Worm (Caenorhabditis elegans) whole organism, young adult: Measurements from ENCODE around the gene E02H4.5.

ENCODE experiments used
- B0035.1 ChIP-seq: sonication (generic microtip); optimal IDR thresholded peaks from 2 replicates; lab custom pipeline; 2016; ENCODE audit warnings: missing genetic modification characterization, mild to moderate bottlenecking, missing compliant biosample characterization, missing genotype, missing genetic modification reagents
- C06A6.2 ChIP-seq: fragments of 200-800 bp; sonication (Bioruptor generic); conservative IDR thresholded peaks from 2 replicates; pipeline ENCODE4 v1.3.6; 2022; ENCODE audit warnings: missing genetic modification characterization, missing compliant biosample characterization
- F10E7.11 ChIP-seq: sonication (generic microtip); optimal IDR thresholded peaks from 2 replicates; lab custom pipeline; 2017; ENCODE audit warnings: mild to moderate bottlenecking, missing genetic modification characterization, moderate library complexity, missing compliant biosample characterization
- F22D6.2 ChIP-seq: sonication (generic microtip); optimal IDR thresholded peaks from 2 replicates; lab custom pipeline; 2016; ENCODE audit warnings: mild to moderate bottlenecking, missing genetic modification characterization, missing compliant biosample characterization
- F23B12.7 ChIP-seq: sonication (generic microtip); optimal IDR thresholded peaks from 2 replicates; lab custom pipeline; 2017; ENCODE audit warnings: missing genetic modification characterization, mild to moderate bottlenecking, missing compliant biosample characterization, antibody characterized with exemption, moderate library complexity; ENCODE audit not compliant: insufficient read depth
- F33H1.4 ChIP-seq: fragments of 200-800 bp; sonication (Bioruptor generic); IDR thresholded peaks from 2 replicates; pipeline ENCODE4 v1.3.6; 2022; ENCODE audit warnings: missing genetic modification reagents, missing genetic modification characterization, missing compliant biosample characterization
- Y95B8A.8 ChIP-seq: fragments of 200-800 bp; sonication (Bioruptor generic); IDR thresholded peaks from 2 replicates; pipeline ENCODE4 v1.3.6; 2022; ENCODE audit warnings: missing genetic modification reagents, missing genetic modification characterization, missing compliant biosample characterization
- ZK185.1 ChIP-seq: sonication (generic microtip); optimal IDR thresholded peaks from 2 replicates; lab custom pipeline; 2016; ENCODE audit warnings: mild to moderate bottlenecking, missing genetic modification characterization, missing compliant biosample characterization; ENCODE audit not compliant: poor library complexity, severe bottlenecking
- ama-1 ChIP-seq, 3 experiments: fragments of 150-350 bp in 1 of 3; sonication (generic microtip) in 2 of 3; optimal IDR thresholded peaks; 2 replicates each; lab custom pipeline; 2014 to 2018; ENCODE audit warnings: missing biosample characterization in 2 of 3, missing genetic modification characterization in 2 of 3, missing genetic modification reagents in 2 of 3
- aptf-2 ChIP-seq: fragments of 200-800 bp; sonication (Bioruptor generic); conservative IDR thresholded peaks from 2 replicates; pipeline ENCODE4 v1.3.6; 2022; ENCODE audit warnings: missing genetic modification reagents, missing genetic modification characterization, missing compliant biosample characterization
- attf-3 ChIP-seq: fragments of 200-800 bp; sonication (Bioruptor generic); conservative IDR thresholded peaks from 2 replicates; pipeline ENCODE4 v1.3.6; 2022; ENCODE audit warnings: missing genetic modification reagents, missing genetic modification characterization, missing compliant biosample characterization
- attf-5 ChIP-seq: fragments of 200-800 bp; sonication (Bioruptor generic); optimal IDR thresholded peaks from 2 replicates; lab custom pipeline; 2018; ENCODE audit warnings: mild to moderate bottlenecking, missing genetic modification characterization, missing compliant biosample characterization
- cebp-1 ChIP-seq, 2 experiments: fragments of 200-800 bp in 1 of 2; sonication (Bioruptor generic) in 1 of 2; sonication (generic microtip) in 1 of 2; IDR thresholded peaks in 1 of 2; optimal IDR thresholded peaks in 1 of 2; 2 replicates each; pipeline versions ENCODE4 v1.3.6 to Lab custom; 2017 to 2022; ENCODE audit warnings: missing compliant biosample characterization in 2 of 2, missing genetic modification characterization in 2 of 2, mild to moderate bottlenecking in 1 of 2, missing genetic modification reagents in 1 of 2, moderate library complexity in 1 of 2
- ceh-27 ChIP-seq: fragments of 200-800 bp; sonication (Bioruptor generic); optimal IDR thresholded peaks from 2 replicates; lab custom pipeline; 2018; ENCODE audit warnings: mild to moderate bottlenecking, missing genetic modification characterization, moderate library complexity, missing compliant biosample characterization
- ceh-58 ChIP-seq: fragments of 200-800 bp; sonication (Bioruptor generic); IDR thresholded peaks from 2 replicates; pipeline ENCODE4 v1.3.6; 2022; ENCODE audit warnings: missing genetic modification characterization, missing compliant biosample characterization
- efl-1 ChIP-seq: fragments of 150-350 bp; optimal IDR thresholded peaks from 2 replicates; lab custom pipeline; 2014; ENCODE audit warnings: missing biosample characterization, missing genetic modification reagents, missing genetic modification characterization
- egrh-3 ChIP-seq: fragments of 200-800 bp; sonication (Bioruptor generic); IDR thresholded peaks from 2 replicates; pipeline ENCODE4 v1.3.6; 2022; ENCODE audit warnings: missing genetic modification reagents, missing genetic modification characterization, missing compliant biosample characterization
- ets-4 ChIP-seq: fragments of 200-800 bp; sonication (Bioruptor generic); optimal IDR thresholded peaks from 2 replicates; lab custom pipeline; 2018; ENCODE audit warnings: mild to moderate bottlenecking, missing genetic modification characterization, missing compliant biosample characterization
- hlh-12 ChIP-seq: sonication (generic microtip); optimal IDR thresholded peaks from 2 replicates; lab custom pipeline; 2016; ENCODE audit warnings: missing genetic modification characterization, missing compliant biosample characterization
- hmg-1.2 ChIP-seq: fragments of 200-800 bp; sonication (Bioruptor generic); IDR thresholded peaks from 2 replicates; pipeline ENCODE4 v1.3.6; 2022; ENCODE audit warnings: missing genetic modification reagents, missing genetic modification characterization, missing compliant biosample characterization
- hmg-20 ChIP-seq: fragments of 200-800 bp; sonication (Bioruptor generic); IDR thresholded peaks from 2 replicates; pipeline ENCODE4 v1.3.6; 2022; ENCODE audit warnings: missing genetic modification reagents, missing genetic modification characterization, missing compliant biosample characterization
- let-607 ChIP-seq, 2 experiments: fragments of 200-800 bp in 1 of 2; sonication (Bioruptor generic) in 1 of 2; sonication (generic microtip) in 1 of 2; optimal IDR thresholded peaks; 2 replicates each; lab custom pipeline; 2016 to 2018; ENCODE audit warnings: mild to moderate bottlenecking in 2 of 2, missing compliant biosample characterization in 2 of 2, missing genetic modification characterization in 2 of 2, moderate library complexity in 2 of 2, missing genotype in 1 of 2
- lin-26 ChIP-seq: fragments of 200-800 bp; sonication (Bioruptor generic); IDR thresholded peaks from 2 replicates; pipeline ENCODE4 v1.3.6; 2022; ENCODE audit warnings: missing genetic modification reagents, missing genetic modification characterization, missing compliant biosample characterization
- lir-1 ChIP-seq: fragments of 200-800 bp; sonication (Bioruptor generic); conservative IDR thresholded peaks from 2 replicates; pipeline ENCODE4 v1.3.6; 2022; ENCODE audit warnings: missing genetic modification reagents, missing genetic modification characterization, missing compliant biosample characterization
- lsl-1 ChIP-seq: fragments of 200-800 bp; sonication (Bioruptor generic); optimal IDR thresholded peaks from 2 replicates; lab custom pipeline; 2018; ENCODE audit warnings: mild to moderate bottlenecking, missing genetic modification characterization, moderate library complexity, missing compliant biosample characterization
- mcd-1 ChIP-seq: fragments of 200-800 bp; sonication (Bioruptor generic); IDR thresholded peaks from 2 replicates; pipeline ENCODE4 v1.3.6; 2022; ENCODE audit warnings: missing genetic modification reagents, missing genetic modification characterization, missing compliant biosample characterization
- nhr-27 ChIP-seq: fragments of 200-800 bp; sonication (Bioruptor generic); optimal IDR thresholded peaks from 2 replicates; lab custom pipeline; 2018; ENCODE audit warnings: mild to moderate bottlenecking, missing genetic modification characterization, moderate library complexity, missing compliant biosample characterization
- nhr-80 ChIP-seq: sonication (generic microtip); optimal IDR thresholded peaks from 2 replicates; lab custom pipeline; 2016; ENCODE audit warnings: missing genetic modification characterization, missing compliant biosample characterization
- rcor-1 ChIP-seq: fragments of 200-800 bp; sonication (Bioruptor generic); IDR thresholded peaks from 2 replicates; pipeline ENCODE4 v1.3.6; 2022; ENCODE audit warnings: missing genetic modification reagents, missing genetic modification characterization, missing compliant biosample characterization
- snpc-4 ChIP-seq, 5 experiments: fragments of 150-350 bp in 1 of 5; sonication (generic microtip) in 4 of 5; optimal IDR thresholded peaks; 2 replicates each; lab custom pipeline; 2014 to 2018; ENCODE audit warnings: missing genetic modification characterization in 5 of 5, missing biosample characterization in 3 of 5, antibody characterized with exemption in 2 of 5, mild to moderate bottlenecking in 2 of 5, missing compliant biosample characterization in 2 of 5, missing genotype in 2 of 5, moderate library complexity in 2 of 5, missing genetic modification reagents in 1 of 5
- tbx-9 ChIP-seq: sonication (generic microtip); optimal IDR thresholded peaks from 2 replicates; lab custom pipeline; 2016; ENCODE audit warnings: borderline replicate concordance, missing genetic modification characterization, inconsistent platforms, missing compliant biosample characterization
- unc-130 ChIP-seq: sonication (generic microtip); optimal IDR thresholded peaks from 2 replicates; lab custom pipeline; 2016; ENCODE audit warnings: missing genetic modification reagents, missing genetic modification characterization, missing compliant biosample characterization
- unc-62 ChIP-seq: fragments of 150-350 bp; optimal IDR thresholded peaks from 2 replicates; lab custom pipeline; 2014; ENCODE audit warnings: missing biosample characterization, missing genetic modification reagents, missing genetic modification characterization
- xnd-1 ChIP-seq: sonication (generic microtip); optimal IDR thresholded peaks from 2 replicates; lab custom pipeline; 2016; ENCODE audit warnings: missing genotype, missing genetic modification reagents, missing genetic modification characterization, missing compliant biosample characterization
- ztf-18 ChIP-seq: sonication (generic microtip); optimal IDR thresholded peaks from 2 replicates; lab custom pipeline; 2016; ENCODE audit warnings: missing genotype, mild to moderate bottlenecking, missing genetic modification characterization, missing compliant biosample characterization
- ztf-22 ChIP-seq: fragments of 200-800 bp; sonication (Bioruptor generic); optimal IDR thresholded peaks from 2 replicates; lab custom pipeline; 2018; ENCODE audit warnings: mild to moderate bottlenecking, missing genetic modification characterization, moderate library complexity, missing compliant biosample characterization
- ztf-26 ChIP-seq: sonication (generic microtip); optimal IDR thresholded peaks from 2 replicates; lab custom pipeline; 2017; ENCODE audit warnings: missing genetic modification characterization, missing compliant biosample characterization
- ztf-6 ChIP-seq: fragments of 200-800 bp; sonication (Bioruptor generic); IDR thresholded peaks from 2 replicates; pipeline ENCODE4 v1.3.6; 2022; ENCODE audit warnings: missing genetic modification reagents, missing genetic modification characterization, missing compliant biosample characterization

The E02H4.5 gene

DNA sequence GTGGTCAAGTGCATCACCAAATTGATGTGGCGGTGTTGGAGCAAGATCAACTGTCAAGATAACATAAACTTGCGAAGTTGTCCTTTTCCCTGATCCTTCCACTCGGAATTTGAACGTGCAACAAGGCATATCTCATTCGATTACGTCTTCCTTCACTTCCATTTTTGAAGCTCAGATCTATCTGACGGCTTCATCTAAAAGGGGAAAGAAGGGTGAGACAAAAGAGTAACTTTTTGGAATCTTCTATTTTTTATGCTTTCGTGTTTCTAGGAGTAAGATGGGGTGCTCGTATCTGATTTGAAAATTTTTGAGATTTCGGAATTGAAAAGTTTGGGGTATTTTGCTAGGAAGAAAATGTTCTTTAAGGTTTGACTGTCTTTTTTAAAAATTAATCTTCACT, 12.2 kb upstream of the E02H4.5 start:
- TF ChIP-seq attf-5 (no peak), ZK185.1 (tag; lab: Kevin White, UChicago) (no peak), F33H1.4 (no peak), F10E7.11 (tag; lab: Kevin White, UChicago) (no peak), lsl-1 (no peak), unc-62 (GFP tag; lab: Kevin White, UChicago) (no peak), ztf-18 (tag; lab: Kevin White, UChicago) (no peak)
- TF ChIP-seq, all 124 proteins: peak for 0

DNA sequence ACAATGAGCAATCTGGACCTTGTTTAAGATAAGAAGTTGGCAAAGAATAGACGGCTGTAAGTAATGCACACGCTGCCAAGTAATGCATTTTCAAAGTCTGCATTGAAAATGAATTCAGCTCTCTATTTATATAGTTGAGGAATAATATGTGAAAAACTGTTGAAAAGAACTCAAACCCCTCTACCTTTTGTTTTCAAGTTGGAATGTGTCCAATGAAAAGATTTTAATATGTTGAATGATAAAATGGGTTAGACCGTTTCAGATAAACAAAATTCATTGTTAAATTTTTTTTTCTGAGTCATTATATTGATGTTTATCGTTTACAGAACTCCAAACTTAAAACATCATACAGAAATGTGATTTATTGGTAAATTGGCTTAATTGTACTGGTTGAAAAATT, 8.5 kb upstream of the E02H4.5 start, which contains the start of gene E02H4.8:
E02H4.8 (minus strand) TSS at position 101 of the 400 bp plus-strand sequence.
- no peak for TF ChIP-seq nhr-27 (tag; lab: Kevin White, UChicago)
- TF ChIP-seq ztf-6 (GFP tag; lab: Robert Waterston, UW) = no peak
- TF ChIP-seq cebp-1 (GFP tag; IDR thresholded peaks at IDR 0.05; lab: Robert Waterston, UW) = no peak
- no peak for TF ChIP-seq cebp-1 (tag; optimal IDR thresholded peaks at IDR 0.05; lab: Kevin White, UChicago)

DNA sequence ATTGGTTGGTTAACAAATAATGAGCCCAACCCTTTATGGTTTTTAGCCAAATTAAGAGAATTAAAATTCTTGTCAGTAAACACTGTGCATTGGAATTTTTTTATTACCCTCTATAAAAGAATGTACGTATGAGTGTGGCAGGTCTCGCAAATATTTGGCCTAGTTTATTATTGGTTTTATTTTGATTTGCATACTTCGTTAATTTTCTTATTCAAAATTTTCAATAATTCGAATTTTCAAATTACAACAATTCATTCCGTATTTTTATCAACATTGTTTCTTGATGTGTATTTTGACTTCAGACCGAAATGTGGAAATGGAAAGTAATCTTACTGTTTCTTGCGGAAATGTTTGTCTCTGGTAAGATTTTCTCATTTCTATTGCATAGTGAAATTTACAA, 2.7 kb upstream of the E02H4.5 start, which contains the start of gene E02H4.4:
E02H4.4 (plus strand) TSS at position 301 of the 400 bp plus-strand sequence.
- TF ChIP-seq egrh-3 (GFP tag; lab: Robert Waterston, UW) (no peak), F22D6.2 (tag; lab: Kevin White, UChicago) (no peak), ztf-22 (GFP tag; lab: Kevin White, UChicago) (no peak), tbx-9 (tag; lab: Kevin White, UChicago) (no peak), unc-130 (GFP tag; lab: Kevin White, UChicago) (no peak), nhr-80 (tag; lab: Kevin White, UChicago) (no peak), ceh-58 (GFP tag; lab: Robert Waterston, UW) (no peak), let-607 (tag; optimal IDR thresholded peaks at IDR 0.05; lab: Kevin White, UChicago) (no peak), aptf-2 (GFP tag; lab: Robert Waterston, UW) (no peak), rcor-1 (no peak)

ce11 chrX:14255973-14256372, 1.0 kb upstream of the E02H4.5 start, which contains the start of gene E02H4.7:
E02H4.7 (plus strand) TSS chrX:14256273.
- TF ChIP-seq lin-26 (no peak), hmg-20 (GFP tag; lab: Robert Waterston, UW) (no peak)

- TF ChIP-seq F23B12.7 (no peak), hmg-1.2 (GFP tag; lab: Robert Waterston, UW) (no peak), xnd-1 (tag; lab: Kevin White, UChicago) (no peak), snpc-4 (GFP tag; optimal IDR thresholded peaks at IDR 0.05; lab: Kevin White, UChicago) (no peak), snpc-4 (tag; optimal IDR thresholded peaks at IDR 0.05; lab: Kevin White, UChicago) (no peak), mcd-1 (GFP tag; lab: Robert Waterston, UW) (no peak), B0035.1 (tag; lab: Kevin White, UChicago) (no peak), ztf-26 (tag; lab: Kevin White, UChicago) (no peak), attf-3 (GFP tag; lab: Robert Waterston, UW) (no peak), ama-1 (optimal IDR thresholded peaks at IDR 0.05; lab: Kevin White, UChicago) (no peak), ama-1 (GFP tag; optimal IDR thresholded peaks at IDR 0.05; lab: Kevin White, UChicago) (no peak), efl-1 (GFP tag; lab: Kevin White, UChicago) (no peak), C06A6.2 (no peak), ets-4 (GFP tag; lab: Kevin White, UChicago) (no peak), Y95B8A.8 (no peak), lir-1 (GFP tag; lab: Robert Waterston, UW) (no peak), hlh-12 (tag; lab: Kevin White, UChicago) (no peak), F22D6.2 (tag; lab: Kevin White, UChicago) (no peak), ceh-58 (GFP tag; lab: Robert Waterston, UW) (no peak), ceh-27 (GFP tag; lab: Kevin White, UChicago) (no peak), unc-130 (GFP tag; lab: Kevin White, UChicago) (no peak)
- TF ChIP-seq, all 124 proteins: peak for 0
Measured at ce11 chrX:14252042-14252441, 2.9 kb downstream of the E02H4.5 start, which contains the start of gene E02H4.6. E02H4.6 (minus strand) TSS chrX:14252142.
